Fruit fly (Drosophila melanogaster): ENCODE measurements around the gene Bin1.
A peak's percentile ranks its signal among the peaks of the same experiment; 100 is the strongest.

Bin1 gene

DNA sequence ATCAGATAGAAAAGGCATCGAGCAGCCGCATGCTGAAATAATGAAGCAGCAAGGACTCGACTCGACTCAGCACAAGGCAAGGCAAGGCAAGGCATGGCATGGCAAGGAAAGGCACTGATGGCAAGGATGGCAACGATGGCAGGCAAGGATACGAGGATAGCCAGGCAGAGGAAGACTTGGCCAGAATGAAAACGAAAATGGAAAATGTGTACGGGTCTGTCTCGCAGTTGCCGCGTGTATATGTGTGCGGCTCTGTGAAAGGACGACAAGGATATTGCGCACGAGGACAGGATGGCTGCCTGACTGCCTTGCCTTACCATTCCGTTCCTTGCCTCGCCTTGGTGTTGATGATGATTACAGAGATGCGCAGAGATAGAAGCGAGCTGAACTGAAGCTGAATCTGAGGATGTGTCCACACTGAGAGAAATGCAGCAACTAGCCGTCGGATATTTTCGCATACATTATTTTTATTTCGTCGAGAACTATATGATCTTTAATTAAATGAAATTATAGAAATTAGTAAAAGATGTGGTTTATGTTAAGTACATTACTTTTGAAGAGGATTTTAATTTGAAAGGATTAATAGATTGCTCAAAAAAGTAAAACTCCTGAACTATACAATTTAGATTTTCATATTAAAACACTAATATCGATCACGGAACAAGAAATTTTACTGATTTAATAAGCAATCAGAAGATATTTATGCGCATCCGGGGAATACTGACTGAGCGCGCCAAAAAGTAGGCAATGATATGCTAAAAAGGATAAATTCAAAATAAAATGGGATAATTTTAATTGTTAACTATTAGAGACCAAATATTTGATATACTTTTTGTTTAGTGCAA, 25.3 kb upstream of the Bin1 start (continued):
- no peak for TF ChIP-seq Eip93F (GFP tag; optimal IDR thresholded peaks at IDR 0.05)
- no peak for TF ChIP-seq acj6 (GFP tag; optimal IDR thresholded peaks at IDR 0.05)
- TF ChIP-seq CG3032 (tag; optimal IDR thresholded peaks at IDR 0.05), result peak; percentile 36
- no peak for TF ChIP-seq CG34406 (GFP tag; optimal IDR thresholded peaks at IDR 0.05)
- TF ChIP-seq net (GFP tag; optimal IDR thresholded peaks at IDR 0.05), result peak; percentile 21
- no peak; the same call in 2 of the 3 replicates for TF ChIP-seq CG6163 (GFP tag; IDR thresholded peaks at IDR 0.05)
- no peak for TF ChIP-seq CG6792 (GFP tag; optimal IDR thresholded peaks at IDR 0.05)
- no peak for TF ChIP-seq CG6854 (GFP tag; optimal IDR thresholded peaks at IDR 0.05)
- TF ChIP-seq salr (GFP tag; optimal IDR thresholded peaks at IDR 0.05), result peak in 1 of 2 experiments; percentile 41
- peak; percentile 24 for TF ChIP-seq pdm3 (GFP tag; optimal IDR thresholded peaks at IDR 0.05)
- TF ChIP-seq CG11762 (GFP tag; optimal IDR thresholded peaks at IDR 0.05; ENCODE audit: insufficient read depth), result no peak
- no peak for TF ChIP-seq Gug (GFP tag; IDR thresholded peaks at IDR 0.05)
- peak; percentile 1 for TF ChIP-seq CG3919 (GFP tag; optimal IDR thresholded peaks at IDR 0.05)
- no peak for TF ChIP-seq dsx (GFP tag; optimal IDR thresholded peaks at IDR 0.05; ENCODE audit: poor library complexity, severe bottlenecking)
- peak; percentile 31 for TF ChIP-seq CG10631 (GFP tag; optimal IDR thresholded peaks at IDR 0.05)
- TF ChIP-seq Sox15 (GFP tag; optimal IDR thresholded peaks at IDR 0.05), result no peak
- peak; percentile 17 for TF ChIP-seq cyc (GFP tag; optimal IDR thresholded peaks at IDR 0.05)
- TF ChIP-seq Blimp-1 (GFP tag; optimal IDR thresholded peaks at IDR 0.05), result no peak
- TF ChIP-seq CG8319 (GFP tag; optimal IDR thresholded peaks at IDR 0.05), result no peak
- no peak for TF ChIP-seq CG16779 (tag; optimal IDR thresholded peaks at IDR 0.05)
- peak; percentile 47 for TF ChIP-seq OdsH (GFP tag; optimal IDR thresholded peaks at IDR 0.05)
- TF ChIP-seq eg (GFP tag; IDR thresholded peaks at IDR 0.05), result no peak
- TF ChIP-seq Smox (GFP tag; optimal IDR thresholded peaks at IDR 0.05), result peak; percentile 18

dm6 chr3R:16213792-16214473, 24.6 kb upstream of the Bin1 start:
- TF ChIP-seq svp (GFP tag) (peak; percentile 36), CG6854 (GFP tag; optimal IDR thresholded peaks at IDR 0.05) (peak; percentile 36), Ets96B (tag; optimal IDR thresholded peaks at IDR 0.05) (peak; percentile 30), CG11902 (GFP tag; optimal IDR thresholded peaks at IDR 0.05) (no peak), CG6276 (GFP tag; optimal IDR thresholded peaks at IDR 0.05) (no peak), CG4318 (GFP tag; optimal IDR thresholded peaks at IDR 0.05) (peak; percentile 32), OdsH (GFP tag; optimal IDR thresholded peaks at IDR 0.05) (peak; percentile 32), Eip78C (GFP tag) (peak; percentile 66), CG32006 (GFP tag; optimal IDR thresholded peaks at IDR 0.05) (peak; percentile 45), vri (GFP tag; optimal IDR thresholded peaks at IDR 0.05) (no peak), CG16779 (tag; optimal IDR thresholded peaks at IDR 0.05) (no peak), ss (GFP tag; optimal IDR thresholded peaks at IDR 0.05) (no peak), Sox15 (GFP tag; optimal IDR thresholded peaks at IDR 0.05) (no peak), esn (GFP tag; optimal IDR thresholded peaks at IDR 0.05) (no peak)

dm6 chr3R:16212859-16213708, 23.7 kb upstream of the Bin1 start:
- TF ChIP-seq lz (GFP tag; optimal IDR thresholded peaks at IDR 0.05) (peak; percentile 34), OdsH (GFP tag; optimal IDR thresholded peaks at IDR 0.05) (peak; percentile 21), CG10669 (GFP tag; optimal IDR thresholded peaks at IDR 0.05) (peak; percentile 70), CG6854 (GFP tag; optimal IDR thresholded peaks at IDR 0.05) (no peak), CG6276 (GFP tag; optimal IDR thresholded peaks at IDR 0.05) (no peak), spab (GFP tag; optimal IDR thresholded peaks at IDR 0.05) (peak; percentile 36), cyc (GFP tag; optimal IDR thresholded peaks at IDR 0.05) (peak; percentile 43), dsx (GFP tag; optimal IDR thresholded peaks at IDR 0.05; ENCODE audit: poor library complexity, severe bottlenecking) (peak; percentile 13), CG6808 (GFP tag; optimal IDR thresholded peaks at IDR 0.05) (peak; percentile 78), Eip75B (GFP tag; optimal IDR thresholded peaks at IDR 0.05) (peak; percentile 62), net (GFP tag; optimal IDR thresholded peaks at IDR 0.05) (peak; percentile 31), Ets21C (GFP tag; optimal IDR thresholded peaks at IDR 0.05) (no peak), vri (GFP tag; optimal IDR thresholded peaks at IDR 0.05) (no peak), Hr4 (GFP tag; optimal IDR thresholded peaks at IDR 0.05) (peak; percentile 35), CG8119 (GFP tag; IDR thresholded peaks at IDR 0.05) (peak; percentile 26; the same call in 1 of the 3 replicates), CG10631 (GFP tag; optimal IDR thresholded peaks at IDR 0.05) (peak; percentile 59), Sox102F (GFP tag; optimal IDR thresholded peaks at IDR 0.05) (no peak), CG11762 (GFP tag; optimal IDR thresholded peaks at IDR 0.05; ENCODE audit: insufficient read depth) (peak; percentile 24), esn (GFP tag; optimal IDR thresholded peaks at IDR 0.05) (peak; percentile 52), CG32006 (GFP tag; optimal IDR thresholded peaks at IDR 0.05) (peak; percentile 49)

All from whole organism, prepupa.